Worm (Caenorhabditis elegans): ENCODE measurements around the gene nlp-79.

nlp-79 gene

ce11 chrIV:13110876-13111275 lies 38.5 kb upstream of the nlp-79 start:
- TF ChIP-seq daf-12 (tag; optimal IDR thresholded peaks at IDR 0.05) (no peak), nhr-25 (tag; optimal IDR thresholded peaks at IDR 0.05) (peak; percentile 6)

ce11 chrIV:13112982-13113381 lies 36.4 kb upstream of the nlp-79 start, which contains the start of gene best-2:
TSS of gene best-2 (minus strand) at chrIV:13113082.
- TF ChIP-seq ceh-82 (tag; optimal IDR thresholded peaks at IDR 0.05) (no peak), lin-39 (tag; optimal IDR thresholded peaks at IDR 0.05) (no peak), fkh-10 (GFP tag; optimal IDR thresholded peaks at IDR 0.05) (no peak), ceh-9 (tag; optimal IDR thresholded peaks at IDR 0.05) (no peak), nhr-77 (tag; optimal IDR thresholded peaks at IDR 0.05) (no peak), egl-27 (tag; optimal IDR thresholded peaks at IDR 0.05) (no peak), nhr-43 (tag; optimal IDR thresholded peaks at IDR 0.05; ENCODE audit: poor library complexity, severe bottlenecking) (no peak)

- TF ChIP-seq pqm-1 (tag; optimal IDR thresholded peaks at IDR 0.05) (no peak), unc-62 (GFP tag; optimal IDR thresholded peaks at IDR 0.05) (no peak)
Observed at ce11 chrIV:13116679-13117078, 32.7 kb upstream of the nlp-79 start.

- TF ChIP-seq fos-1 (tag; optimal IDR thresholded peaks at IDR 0.05) (no peak), tbx-2 (tag; optimal IDR thresholded peaks at IDR 0.05) (no peak), unc-62 (GFP tag; optimal IDR thresholded peaks at IDR 0.05) (no peak), zag-1 (tag; optimal IDR thresholded peaks at IDR 0.05) (no peak), nhr-11 (tag; optimal IDR thresholded peaks at IDR 0.05) (no peak), lin-39 (tag; optimal IDR thresholded peaks at IDR 0.05) (peak; percentile 34), fkh-10 (GFP tag; optimal IDR thresholded peaks at IDR 0.05) (no peak), elt-1 (tag; optimal IDR thresholded peaks at IDR 0.05) (no peak), nfya-1 (tag; optimal IDR thresholded peaks at IDR 0.05; ENCODE audit: insufficient read depth) (peak; percentile 58), lin-15B (tag; optimal IDR thresholded peaks at IDR 0.05) (no peak), lsy-12 (tag; optimal IDR thresholded peaks at IDR 0.05) (no peak), nhr-67 (tag; optimal IDR thresholded peaks at IDR 0.05) (no peak), egl-27 (tag; optimal IDR thresholded peaks at IDR 0.05) (no peak), elt-3 (tag; optimal IDR thresholded peaks at IDR 0.05) (no peak)
Observed at ce11 chrIV:13118794-13119193, 30.6 kb upstream of the nlp-79 start, which contains the start of gene unc-30. TSS of gene unc-30 (plus strand) at chrIV:13118977.

ce11 chrIV:13121396-13121795 lies 28.0 kb upstream of the nlp-79 start:
- TF ChIP-seq unc-62 (GFP tag; optimal IDR thresholded peaks at IDR 0.05), result no peak
- no peak for TF ChIP-seq lsy-12 (tag; optimal IDR thresholded peaks at IDR 0.05)

ce11 chrIV:13125999-13126398 lies 23.4 kb upstream of the nlp-79 start:
- TF ChIP-seq nfya-1 (tag; optimal IDR thresholded peaks at IDR 0.05; ENCODE audit: insufficient read depth) (no peak), mml-1 (tag; optimal IDR thresholded peaks at IDR 0.05) (no peak), lsy-12 (tag; optimal IDR thresholded peaks at IDR 0.05) (no peak), nhr-237 (tag; optimal IDR thresholded peaks at IDR 0.05) (no peak), ceh-16 (tag; optimal IDR thresholded peaks at IDR 0.05) (no peak), nhr-11 (tag; optimal IDR thresholded peaks at IDR 0.05) (no peak), tbx-2 (tag; optimal IDR thresholded peaks at IDR 0.05) (no peak)

DNA sequence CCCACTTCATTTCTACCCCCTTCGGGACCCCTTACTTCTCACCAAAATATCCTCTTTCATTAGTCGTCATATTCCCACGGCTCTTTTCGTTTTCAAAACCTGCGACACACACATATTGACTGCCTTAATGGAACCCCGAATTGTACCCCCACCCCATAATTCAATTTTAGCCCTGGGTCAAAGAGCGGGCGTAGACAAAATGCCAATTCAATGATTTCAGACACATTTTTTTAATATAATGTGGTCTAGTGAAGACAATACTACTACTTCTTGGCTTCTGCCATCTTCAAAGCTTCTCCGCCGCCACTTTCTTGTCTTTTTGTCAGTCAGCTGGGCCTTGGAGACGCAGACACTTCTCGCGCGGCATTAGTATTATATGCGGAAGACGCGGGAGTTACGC lies 21.7 kb upstream of the nlp-79 start:
- TF ChIP-seq aly-2 (tag; optimal IDR thresholded peaks at IDR 0.05), result no peak
- TF ChIP-seq nhr-23 (tag; optimal IDR thresholded peaks at IDR 0.05), result no peak
- TF ChIP-seq nhr-237 (tag; optimal IDR thresholded peaks at IDR 0.05), result no peak
- no peak for TF ChIP-seq egl-27 (tag; optimal IDR thresholded peaks at IDR 0.05)
- no peak for TF ChIP-seq elt-2 (tag; optimal IDR thresholded peaks at IDR 0.05)
- no peak for TF ChIP-seq pha-4 (tag; optimal IDR thresholded peaks at IDR 0.05)
- TF ChIP-seq fos-1 (tag; optimal IDR thresholded peaks at IDR 0.05), result no peak
- TF ChIP-seq lin-39 (tag; optimal IDR thresholded peaks at IDR 0.05), result no peak
- no peak for TF ChIP-seq nhr-77 (tag; optimal IDR thresholded peaks at IDR 0.05)
- TF ChIP-seq ZK546.5 (tag; optimal IDR thresholded peaks at IDR 0.05), result no peak
- TF ChIP-seq unc-62 (GFP tag; optimal IDR thresholded peaks at IDR 0.05), result no peak
- no peak for TF ChIP-seq nhr-76 (tag; optimal IDR thresholded peaks at IDR 0.05)
- no peak for TF ChIP-seq mdl-1 (tag; optimal IDR thresholded peaks at IDR 0.05)
- TF ChIP-seq nfya-1 (tag; optimal IDR thresholded peaks at IDR 0.05; ENCODE audit: insufficient read depth), result no peak
- no peak for TF ChIP-seq ceh-28 (tag; optimal IDR thresholded peaks at IDR 0.05)
- TF ChIP-seq ceh-9 (tag; optimal IDR thresholded peaks at IDR 0.05), result no peak
- TF ChIP-seq pqm-1 (tag; optimal IDR thresholded peaks at IDR 0.05), result no peak
